Worm (Caenorhabditis elegans) whole organism, mixed stage, embryonic: ENCODE measurements around the gene mlh-1.

ENCODE experiments used
- M03D4.4 ChIP-seq: sonication (generic microtip); optimal IDR thresholded peaks from 2 replicates; lab custom pipeline; 2017; ENCODE audit warnings: mild to moderate bottlenecking, missing genetic modification characterization, missing compliant biosample characterization
- elt-3 ChIP-seq: fragments of 150-350 bp; optimal IDR thresholded peaks from 2 replicates; lab custom pipeline; 2014; ENCODE audit warnings: missing biosample characterization, missing genetic modification characterization
- flh-1 ChIP-seq: fragments of 200-800 bp; sonication (Bioruptor generic); optimal IDR thresholded peaks from 2 replicates; lab custom pipeline; 2018; ENCODE audit warnings: mild to moderate bottlenecking, missing genetic modification characterization, moderate library complexity, missing compliant biosample characterization
- lsy-2 ChIP-seq: fragments of 150-350 bp; optimal IDR thresholded peaks from 2 replicates; lab custom pipeline; 2014; ENCODE audit warnings: missing biosample characterization, missing genetic modification characterization
- mep-1 ChIP-seq: fragments of 150-350 bp; optimal IDR thresholded peaks from 2 replicates; lab custom pipeline; 2017; ENCODE audit warnings: missing biosample characterization, missing genetic modification reagents, missing genetic modification characterization, inconsistent platforms
- mls-2 ChIP-seq: sonication (generic microtip); optimal IDR thresholded peaks from 2 replicates; lab custom pipeline; 2016; ENCODE audit warnings: mild to moderate bottlenecking, missing genetic modification characterization, moderate library complexity, missing compliant biosample characterization
- nhr-12 ChIP-seq: fragments of 150-350 bp; optimal IDR thresholded peaks from 2 replicates; lab custom pipeline; 2014; ENCODE audit warnings: missing biosample characterization, missing genetic modification characterization
- nhr-237 ChIP-seq: fragments of 150-350 bp; optimal IDR thresholded peaks from 2 replicates; lab custom pipeline; 2014; ENCODE audit warnings: missing biosample characterization, missing genetic modification characterization
- nhr-28 ChIP-seq: fragments of 150-350 bp; optimal IDR thresholded peaks from 2 replicates; lab custom pipeline; 2014; ENCODE audit warnings: missing biosample characterization, missing genetic modification characterization
- snpc-4 ChIP-seq: fragments of 150-350 bp; optimal IDR thresholded peaks from 2 replicates; lab custom pipeline; 2014; ENCODE audit warnings: missing biosample characterization, missing genetic modification characterization
- unc-39 ChIP-seq: fragments of 150-350 bp; optimal IDR thresholded peaks from 2 replicates; lab custom pipeline; 2014; ENCODE audit warnings: missing biosample characterization, missing genetic modification characterization
- unc-62 ChIP-seq: fragments of 150-350 bp; optimal IDR thresholded peaks from 2 replicates; lab custom pipeline; 2014; ENCODE audit warnings: missing biosample characterization, missing genetic modification reagents, missing genetic modification characterization

DNA sequence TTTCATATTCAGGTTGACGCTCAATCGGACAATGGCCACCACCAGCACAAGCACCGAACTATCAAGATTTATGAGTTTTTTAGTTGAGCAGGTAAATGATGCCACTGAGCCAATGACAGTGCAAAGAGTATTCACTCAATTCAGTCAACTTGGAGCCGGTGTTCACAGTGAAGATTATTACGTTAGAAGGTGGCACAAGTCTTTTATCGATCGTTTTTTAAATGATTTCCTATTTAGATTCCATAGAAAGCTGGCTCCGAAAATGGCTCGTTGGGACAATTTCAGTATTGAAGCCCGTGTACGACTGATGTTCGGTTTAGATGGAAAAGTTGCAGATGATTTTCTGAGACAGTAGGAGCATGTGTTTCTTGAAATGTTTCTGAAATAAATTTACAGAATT lies 12.8 kb downstream of the mlh-1 start, which contains the start of gene T28A8.5:
- TF ChIP-seq M03D4.4 (no peak), snpc-4 (tag; lab: Kevin White, UChicago) (no peak), flh-1 (GFP tag; lab: Kevin White, UChicago) (no peak), nhr-28 (tag; lab: Kevin White, UChicago) (no peak), mep-1 (tag; lab: Kevin White, UChicago) (no peak), elt-3 (no peak), lsy-2 (tag; lab: Kevin White, UChicago) (no peak), nhr-12 (no peak), unc-62 (GFP tag; lab: Kevin White, UChicago) (no peak), nhr-237 (tag; lab: Kevin White, UChicago) (no peak), unc-39 (tag; lab: Kevin White, UChicago) (no peak), mls-2 (no peak)
